Worm (Caenorhabditis elegans) whole organism, L4 larva: ENCODE results near the gene ZK1320.3.

Experiments
- F10B5.3 ChIP-seq: sonication (generic microtip); optimal IDR thresholded peaks from 2 replicates; lab custom pipeline; 2016; ENCODE audit warnings: mild to moderate bottlenecking, missing genetic modification characterization, missing compliant biosample characterization
- gei-8 ChIP-seq: fragments of 200-800 bp; sonication (Bioruptor generic); optimal IDR thresholded peaks from 2 replicates; lab custom pipeline; 2018; ENCODE audit warnings: mild to moderate bottlenecking, missing genetic modification characterization, missing compliant biosample characterization
- mdl-1 ChIP-seq, 2 experiments: fragments of 150-350 bp in 1 of 2; sonication (generic microtip) in 1 of 2; optimal IDR thresholded peaks; 2 replicates each; lab custom pipeline; 2014 to 2017; ENCODE audit warnings: missing biosample characterization in 2 of 2, missing genetic modification characterization in 2 of 2
- nhr-25 ChIP-seq: sonication (generic microtip); optimal IDR thresholded peaks from 2 replicates; lab custom pipeline; 2017; ENCODE audit warnings: missing genetic modification characterization, mild to moderate bottlenecking, missing compliant biosample characterization, antibody characterized with exemption, moderate library complexity, borderline replicate concordance; ENCODE audit not compliant: insufficient read depth
- nhr-77 ChIP-seq: fragments of 150-350 bp; optimal IDR thresholded peaks from 2 replicates; lab custom pipeline; 2014; ENCODE audit warnings: missing biosample characterization, missing genetic modification characterization
- skn-1 ChIP-seq: fragments of 150-350 bp; optimal IDR thresholded peaks from 2 replicates; lab custom pipeline; 2014; ENCODE audit warnings: missing biosample characterization, missing genetic modification characterization
- unc-39 ChIP-seq: sonication (generic microtip); optimal IDR thresholded peaks from 2 replicates; lab custom pipeline; 2017; ENCODE audit warnings: missing biosample characterization, missing genetic modification characterization
- unc-62 ChIP-seq, 3 experiments: fragments of 150-350 bp in 1 of 3; sonication (generic microtip); optimal IDR thresholded peaks in 2 of 3; peaks in 1 of 3; 1 replicate in 1 of 3; 2 replicates in 2 of 3; lab custom pipeline; 2014 to 2017; ENCODE audit warnings: missing biosample characterization in 3 of 3, missing genetic modification characterization in 3 of 3, missing genetic modification reagents in 3 of 3, missing genotype in 1 of 3
- zag-1 ChIP-seq: fragments of 150-350 bp; optimal IDR thresholded peaks from 2 replicates; lab custom pipeline; 2014; ENCODE audit warnings: missing biosample characterization, missing genetic modification characterization

DNA sequence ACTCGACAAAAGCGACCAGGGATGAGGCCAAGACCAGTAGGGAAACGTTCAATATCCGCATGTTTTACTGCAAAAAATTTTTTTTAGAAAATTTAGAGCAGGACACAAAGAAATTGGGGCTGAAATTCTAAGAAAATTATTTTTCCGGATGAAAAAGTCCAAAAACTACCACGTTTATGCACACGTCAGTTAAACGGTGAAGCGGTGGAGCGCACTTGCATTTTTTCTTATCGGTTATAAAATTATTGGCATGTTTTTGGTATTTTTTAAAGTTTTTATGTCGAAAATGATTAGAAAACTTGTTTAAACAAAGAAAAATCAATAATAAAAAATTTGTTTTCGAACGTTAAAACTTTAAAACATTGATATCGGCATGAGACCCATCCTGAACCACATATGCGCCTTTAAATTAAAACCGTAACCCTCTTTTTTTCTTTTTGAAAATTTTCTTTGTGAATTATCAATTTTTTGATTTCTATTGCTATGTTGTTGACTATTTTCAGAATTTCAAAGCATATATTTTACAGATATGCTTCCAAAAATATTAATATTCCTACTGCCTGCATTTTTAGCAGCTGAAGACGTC, 36.0 kb downstream of the ZK1320.3 start, which contains the start of the genes dnj-20 and ZK1307.8:
- TF ChIP-seq unc-39 = no peak
- TF ChIP-seq nhr-77 = no peak
- no peak for TF ChIP-seq skn-1
- TF ChIP-seq nhr-25 = no peak
- TF ChIP-seq gei-8 (GFP tag; lab: Kevin White, UChicago) = no peak
- TF ChIP-seq mdl-1 (tag; optimal IDR thresholded peaks at IDR 0.05; lab: Kevin White, UChicago) = no peak
- no peak for TF ChIP-seq zag-1 (tag; lab: Kevin White, UChicago)
- TF ChIP-seq F10B5.3 (tag; lab: Kevin White, UChicago) = no peak
- no peak for TF ChIP-seq unc-62 (GFP tag; optimal IDR thresholded peaks at IDR 0.05 in 1 of 2; lab: Kevin White, UChicago)
- TF ChIP-seq unc-62 (tag; optimal IDR thresholded peaks at IDR 0.05; lab: Kevin White, UChicago) = no peak
